Fruit fly (Drosophila melanogaster) whole organism, embryonic: ENCODE results near the gene CG7766.

ENCODE experiments used
- Atf-2 ChIP-seq: fragments of 200-800 bp; sonication (Bioruptor generic); optimal IDR thresholded peaks from 2 replicates; lab custom pipeline; 2016; ENCODE audit warnings: missing biosample characterization, missing genetic modification characterization
- Bteb2 ChIP-seq: fragments of 200-800 bp; sonication (Bioruptor generic); optimal IDR thresholded peaks from 2 replicates; lab custom pipeline; 2016; ENCODE audit warnings: missing biosample characterization, missing genetic modification characterization
- CG11247 ChIP-seq: fragments of 200-800 bp; sonication (Bioruptor generic); IDR thresholded peaks from 2 replicates; pipeline ENCODE4 v1.3.6; 2022; ENCODE audit warnings: missing biosample characterization, missing genetic modification characterization
- CG11398 ChIP-seq: fragments of 200-800 bp; sonication (Bioruptor generic); optimal IDR thresholded peaks from 2 replicates; lab custom pipeline; 2016; ENCODE audit warnings: missing biosample characterization, missing genetic modification characterization
- CG12219 ChIP-seq: fragments of 200-800 bp; sonication (Bioruptor generic); optimal IDR thresholded peaks from 3 replicates; lab custom pipeline; 2018; ENCODE audit warnings: missing biosample characterization, mild to moderate bottlenecking, missing genetic modification characterization
- CG1233 ChIP-seq: fragments of 200-800 bp; sonication (Bioruptor generic); optimal IDR thresholded peaks from 4 replicates; lab custom pipeline; 2018; ENCODE audit warnings: missing biosample characterization, mild to moderate bottlenecking, missing genetic modification characterization
- CG14014 ChIP-seq: fragments of 200-800 bp; sonication (Bioruptor generic); IDR thresholded peaks from 2 replicates; pipeline ENCODE4 v1.3.6; 2022; ENCODE audit warnings: missing biosample characterization, missing genetic modification characterization
- CG15479 ChIP-seq: fragments of 200-800 bp; sonication (Bioruptor generic); optimal IDR thresholded peaks from 3 replicates; lab custom pipeline; 2019; ENCODE audit warnings: missing biosample characterization, mild to moderate bottlenecking, missing genetic modification characterization, moderate library complexity
- CG17328 ChIP-seq: fragments of 200-800 bp; sonication (Bioruptor generic); IDR thresholded peaks from 2 replicates; pipeline ENCODE4 v1.3.6; 2022; ENCODE audit warnings: missing biosample characterization, missing genetic modification characterization
- CG17385 ChIP-seq: fragments of 200-800 bp; sonication (Bioruptor generic); optimal IDR thresholded peaks from 3 replicates; lab custom pipeline; 2018; ENCODE audit warnings: missing biosample characterization, mild to moderate bottlenecking, missing genetic modification characterization
- CG1792 ChIP-seq: fragments of 200-800 bp; sonication (Bioruptor generic); optimal IDR thresholded peaks from 2 replicates; lab custom pipeline; 2016; ENCODE audit warnings: missing biosample characterization, missing genetic modification characterization
- CG2199 ChIP-seq: fragments of 200-800 bp; sonication (Bioruptor generic); IDR thresholded peaks from 3 replicates; pipeline ENCODE4 v1.3.6; 2022; ENCODE audit warnings: missing biosample characterization, missing genetic modification characterization
- CG33557 ChIP-seq: fragments of 200-800 bp; sonication (Bioruptor generic); optimal IDR thresholded peaks from 2 replicates; lab custom pipeline; 2019; ENCODE audit warnings: missing biosample characterization, mild to moderate bottlenecking, missing genetic modification characterization, moderate library complexity
- CG4424 ChIP-seq: fragments of 200-800 bp; sonication (Bioruptor generic); optimal IDR thresholded peaks from 3 replicates; lab custom pipeline; 2016; ENCODE audit warnings: missing biosample characterization, missing genetic modification characterization
- CG4820 ChIP-seq: fragments of 200-800 bp; sonication (Bioruptor generic); optimal IDR thresholded peaks from 3 replicates; lab custom pipeline; 2016; ENCODE audit warnings: missing biosample characterization, missing genetic modification characterization
- CG7987 ChIP-seq: fragments of 200-800 bp; sonication (Bioruptor generic); optimal IDR thresholded peaks from 2 replicates; lab custom pipeline; 2018; ENCODE audit warnings: missing biosample characterization, mild to moderate bottlenecking, missing genetic modification characterization, moderate library complexity
- CG8290 ChIP-seq, 3 experiments: fragments of 200-800 bp; sonication (Bioruptor generic); optimal IDR thresholded peaks; 2 replicates each; lab custom pipeline; 2016 to 2019; ENCODE audit warnings: missing biosample characterization in 3 of 3, missing genetic modification characterization in 3 of 3, mild to moderate bottlenecking in 2 of 3, moderate library complexity in 1 of 3
- CG9215 ChIP-seq: fragments of 200-800 bp; sonication (Bioruptor generic); IDR thresholded peaks from 2 replicates; pipeline ENCODE4 v1.3.6; 2022; ENCODE audit warnings: missing biosample characterization, missing genetic modification characterization
- Dbx ChIP-seq: fragments of 200-800 bp; sonication (Bioruptor generic); IDR thresholded peaks from 3 replicates; pipeline ENCODE4 v1.3.6; 2022; ENCODE audit warnings: missing biosample characterization, missing genetic modification characterization
- Doc2 ChIP-seq: fragments of 200-800 bp; sonication (Bioruptor generic); IDR thresholded peaks from 2 replicates; pipeline ENCODE4 v1.3.6; 2022; ENCODE audit warnings: missing biosample characterization, missing genetic modification characterization
- Doc3 ChIP-seq: fragments of 200-800 bp; sonication (Bioruptor generic); IDR thresholded peaks from 3 replicates; pipeline ENCODE4 v1.3.6; 2022; ENCODE audit warnings: missing biosample characterization, missing genetic modification characterization; ENCODE audit not compliant: partially characterized antibody
- ERR ChIP-seq: fragments of 200-800 bp; sonication (Bioruptor generic); optimal IDR thresholded peaks from 2 replicates; lab custom pipeline; 2016; ENCODE audit warnings: missing biosample characterization, missing genetic modification characterization
- HLH3B ChIP-seq: fragments of 200-800 bp; sonication (Bioruptor generic); IDR thresholded peaks from 2 replicates; pipeline ENCODE4 v1.3.6; 2022; ENCODE audit warnings: missing biosample characterization, missing genetic modification characterization
- HLH4C ChIP-seq: fragments of 200-800 bp; sonication (Bioruptor generic); IDR thresholded peaks from 3 replicates; pipeline ENCODE4 v1.3.6; 2022; ENCODE audit warnings: missing biosample characterization, missing genetic modification characterization; ENCODE audit not compliant: partially characterized antibody
- Hmx ChIP-seq: fragments of 200-800 bp; sonication (Bioruptor generic); optimal IDR thresholded peaks from 2 replicates; lab custom pipeline; 2016; ENCODE audit warnings: missing biosample characterization, missing genetic modification characterization
- MESR4 ChIP-seq: fragments of 200-800 bp; sonication (Bioruptor generic); optimal IDR thresholded peaks from 2 replicates; lab custom pipeline; 2018; ENCODE audit warnings: missing biosample characterization, mild to moderate bottlenecking, missing genetic modification characterization, moderate library complexity
- Neu2 ChIP-seq: fragments of 200-800 bp; sonication (Bioruptor generic); optimal IDR thresholded peaks from 3 replicates; lab custom pipeline; 2016; ENCODE audit warnings: missing biosample characterization, missing genetic modification characterization, borderline replicate concordance
- Pdp1 ChIP-seq, 2 experiments: fragments of 200-800 bp; sonication (Bioruptor generic); optimal IDR thresholded peaks; 3 replicates each; lab custom pipeline; 2016; ENCODE audit warnings: missing biosample characterization in 2 of 2, missing genetic modification characterization in 2 of 2, mild to moderate bottlenecking in 1 of 2, moderate library complexity in 1 of 2
- Rx ChIP-seq: fragments of 200-800 bp; sonication (Bioruptor generic); IDR thresholded peaks from 2 replicates; pipeline ENCODE4 v1.3.6; 2022; ENCODE audit warnings: missing biosample characterization, missing genetic modification characterization
- Sry-δ ChIP-seq: fragments of 200-800 bp; sonication (Bioruptor generic); optimal IDR thresholded peaks from 2 replicates; lab custom pipeline; 2016; ENCODE audit warnings: missing biosample characterization, missing genetic modification characterization
- Stat92E ChIP-seq, 3 experiments: fragments of >200 bp in 2 of 3; fragments of 200-800 bp in 1 of 3; sonication (Bioruptor generic) in 1 of 3; optimal IDR thresholded peaks; 2 replicates each; lab custom pipeline; 2017 to 2019; ENCODE audit warnings: missing biosample characterization in 3 of 3, missing genetic modification characterization in 3 of 3, mild to moderate bottlenecking in 1 of 3, moderate library complexity in 1 of 3
- Trl ChIP-seq, 3 experiments: fragments of >200 bp in 2 of 3; fragments of 200-800 bp in 1 of 3; sonication (Bioruptor generic) in 1 of 3; optimal IDR thresholded peaks; 2 replicates in 1 of 3; 3 replicates in 2 of 3; lab custom pipeline; 2016 to 2017; ENCODE audit warnings: missing biosample characterization in 1 of 3, missing genetic modification characterization in 1 of 3
- ato ChIP-seq: fragments of 200-800 bp; sonication (Bioruptor generic); IDR thresholded peaks from 2 replicates; pipeline ENCODE4 v1.3.6; 2022; ENCODE audit warnings: missing biosample characterization, missing genetic modification characterization; ENCODE audit not compliant: partially characterized antibody
- chm ChIP-seq: fragments of 200-800 bp; sonication (Bioruptor generic); IDR thresholded peaks from 2 replicates; pipeline ENCODE4 v1.3.6; 2022; ENCODE audit warnings: missing biosample characterization, missing genetic modification characterization
- croc ChIP-seq: fragments of 200-800 bp; sonication (Bioruptor generic); conservative IDR thresholded peaks from 3 replicates; pipeline ENCODE4 v1.3.6; 2022; ENCODE audit warnings: missing biosample characterization, missing genetic modification characterization
- eve ChIP-seq, 2 experiments: fragments of >200 bp; optimal IDR thresholded peaks; 2 replicates each; lab custom pipeline; 2017; ENCODE audit warnings: missing biosample characterization in 2 of 2, missing genetic modification characterization in 2 of 2
- gce ChIP-seq: fragments of 200-800 bp; sonication (Bioruptor generic); IDR thresholded peaks from 3 replicates; pipeline ENCODE4 v1.3.6; 2022; ENCODE audit warnings: missing biosample characterization, missing genetic modification characterization
- gcm2 ChIP-seq: fragments of 200-800 bp; sonication (Bioruptor generic); optimal IDR thresholded peaks from 2 replicates; lab custom pipeline; 2016; ENCODE audit warnings: missing biosample characterization, missing genetic modification characterization
- gem ChIP-seq: fragments of 200-800 bp; sonication (Bioruptor generic); optimal IDR thresholded peaks from 2 replicates; lab custom pipeline; 2019; ENCODE audit warnings: missing biosample characterization, mild to moderate bottlenecking, missing genetic modification characterization, moderate library complexity
- grn ChIP-seq: fragments of 200-800 bp; sonication (Bioruptor generic); optimal IDR thresholded peaks from 3 replicates; lab custom pipeline; 2017; ENCODE audit warnings: missing biosample characterization, missing genetic modification characterization
- gro ChIP-seq: fragments of 200-800 bp; sonication (Bioruptor generic); optimal IDR thresholded peaks from 2 replicates; lab custom pipeline; 2016; ENCODE audit warnings: missing biosample characterization, missing genetic modification characterization
- lmd ChIP-seq: fragments of 200-800 bp; sonication (Bioruptor generic); IDR thresholded peaks from 2 replicates; pipeline ENCODE4 v1.3.6; 2022; ENCODE audit warnings: missing biosample characterization, missing genetic modification characterization
- luna ChIP-seq: fragments of 200-800 bp; sonication (Bioruptor generic); optimal IDR thresholded peaks from 2 replicates; lab custom pipeline; 2016; ENCODE audit warnings: missing biosample characterization, missing genetic modification characterization
- mld ChIP-seq: fragments of 200-800 bp; sonication (Bioruptor generic); IDR thresholded peaks from 3 replicates; pipeline ENCODE4 v1.3.6; 2022; ENCODE audit warnings: missing biosample characterization, missing genetic modification characterization; ENCODE audit not compliant: partially characterized antibody
- nerfin-1 ChIP-seq: fragments of 200-800 bp; sonication (Bioruptor generic); optimal IDR thresholded peaks from 3 replicates; lab custom pipeline; 2019; ENCODE audit warnings: missing biosample characterization, mild to moderate bottlenecking, missing genetic modification characterization, moderate library complexity
- ro ChIP-seq: fragments of 200-800 bp; sonication (Bioruptor generic); IDR thresholded peaks from 2 replicates; pipeline ENCODE4 v1.3.6; 2022; ENCODE audit warnings: missing biosample characterization, missing genetic modification characterization
- row ChIP-seq: fragments of 200-800 bp; sonication (Bioruptor generic); IDR thresholded peaks from 3 replicates; pipeline ENCODE4 v1.3.6; 2022; ENCODE audit warnings: missing biosample characterization, missing genetic modification characterization
- sr ChIP-seq: fragments of 200-800 bp; sonication (Bioruptor generic); IDR thresholded peaks from 3 replicates; pipeline ENCODE4 v1.3.6; 2022; ENCODE audit warnings: missing biosample characterization, missing genetic modification characterization
- trem ChIP-seq: fragments of 200-800 bp; optimal IDR thresholded peaks from 3 replicates; lab custom pipeline; 2019; ENCODE audit warnings: missing biosample characterization, mild to moderate bottlenecking, missing genetic modification characterization, moderate library complexity
- trh ChIP-seq: fragments of 200-800 bp; sonication (Bioruptor generic); optimal IDR thresholded peaks from 2 replicates; lab custom pipeline; 2016; ENCODE audit warnings: missing biosample characterization, missing genetic modification characterization
- vvl ChIP-seq: fragments of 200-800 bp; sonication (Bioruptor generic); IDR thresholded peaks from 2 replicates; pipeline ENCODE4 v1.3.6; 2022; ENCODE audit warnings: missing biosample characterization, missing genetic modification characterization

CG7766 gene

DNA sequence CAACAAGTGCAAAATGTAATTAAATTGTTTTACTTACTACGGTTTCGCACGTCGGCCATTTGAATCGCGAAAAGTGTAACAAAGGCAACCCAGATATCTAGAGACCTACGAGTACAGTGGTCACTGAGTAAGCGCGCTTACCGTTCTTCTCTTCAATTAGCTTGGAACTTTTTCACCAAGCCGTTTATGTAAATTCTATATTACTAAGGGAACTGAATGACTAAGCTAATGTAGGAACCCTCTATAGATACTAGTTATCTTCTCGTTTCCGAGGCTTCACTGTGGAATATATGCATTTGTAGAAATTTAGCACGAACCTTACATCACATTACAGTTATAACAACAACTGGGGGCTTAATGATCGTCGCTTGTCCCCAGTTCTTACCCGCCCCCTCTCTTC lies 56.6 kb downstream of the CG7766 start (continued):
- TF ChIP-seq row (GFP tag; lab: Robert Waterston, UW) (peak; percentile 56; the same call in 2 of the 3 replicates), gce (no peak), luna (GFP tag; lab: Kevin White, UChicago) (no peak), Doc2 (GFP tag; lab: Robert Waterston, UW) (no peak), Stat92E (GFP tag; optimal IDR thresholded peaks at IDR 0.05; lab: Kevin White, UChicago) (no peak), ato (GFP tag; lab: Robert Waterston, UW) (no peak), CG15479 (no peak), HLH3B (no peak), Sry-δ (GFP tag; lab: Kevin White, UChicago) (no peak), Atf-2 (GFP tag; lab: Kevin White, UChicago) (no peak), CG4424 (GFP tag; lab: Kevin White, UChicago) (no peak), CG33557 (GFP tag; lab: Kevin White, UChicago) (no peak), CG1792 (no peak), eve (GFP tag; optimal IDR thresholded peaks at IDR 0.05; lab: Kevin White, UChicago) (no peak), sr (GFP tag; lab: Robert Waterston, UW) (no peak), gem (tag; lab: Kevin White, UChicago) (peak; percentile 41), ro (GFP tag; lab: Robert Waterston, UW) (no peak), CG17385 (GFP tag; lab: Kevin White, UChicago) (no peak), gcm2 (GFP tag; lab: Kevin White, UChicago) (no peak), gro (GFP tag; lab: Kevin White, UChicago) (no peak), CG2199 (GFP tag; lab: Robert Waterston, UW) (no peak), Bteb2 (GFP tag; lab: Kevin White, UChicago) (no peak), grn (GFP tag; lab: Kevin White, UChicago) (no peak), chm (peak; percentile 35; the same call in 1 of the 2 replicates), nerfin-1 (no peak), CG8290 (GFP tag; optimal IDR thresholded peaks at IDR 0.05; lab: Kevin White, UChicago) (no peak), CG8290 (tag; optimal IDR thresholded peaks at IDR 0.05; lab: Kevin White, UChicago) (peak in 1 of 2 experiments; percentile 31), CG7987 (no peak), CG17328 (0 out of 2 replicates have a peak, but pooled peaks have one; percentile 30), Hmx (GFP tag; lab: Kevin White, UChicago) (no peak), CG14014 (GFP tag; lab: Robert Waterston, UW) (no peak), Dbx (no peak), croc (GFP tag; lab: Robert Waterston, UW) (no peak), Doc3 (GFP tag; lab: Robert Waterston, UW) (no peak), Pdp1 (GFP tag; optimal IDR thresholded peaks at IDR 0.05; lab: Kevin White, UChicago) (peak in 1 of 2 experiments; percentile 20), Rx (GFP tag; lab: Robert Waterston, UW) (peak; percentile 40; the same call in 1 of the 2 replicates), HLH4C (GFP tag; lab: Robert Waterston, UW) (no peak), lmd (GFP tag; lab: Robert Waterston, UW) (peak; percentile 46), trh (GFP tag; lab: Kevin White, UChicago) (no peak), trem (tag; lab: Kevin White, UChicago) (no peak), mld (GFP tag; lab: Robert Waterston, UW) (no peak), vvl (GFP tag; lab: Robert Waterston, UW) (peak; percentile 47; the same call in 1 of the 2 replicates), ERR (no peak), CG11247 (GFP tag; lab: Robert Waterston, UW) (no peak), CG11398 (GFP tag; lab: Kevin White, UChicago) (no peak), CG9215 (GFP tag; lab: Robert Waterston, UW) (no peak), CG4820 (GFP tag; lab: Kevin White, UChicago) (peak; percentile 16), Trl (optimal IDR thresholded peaks at IDR 0.05; lab: Kevin White, UChicago) (no peak), Trl (GFP tag; optimal IDR thresholded peaks at IDR 0.05; lab: Kevin White, UChicago) (no peak), Neu2 (no peak), CG12219 (GFP tag; lab: Kevin White, UChicago) (no peak), MESR4 (GFP tag; lab: Kevin White, UChicago) (no peak), CG1233 (no peak)
